Fruit fly (Drosophila melanogaster) whole organism, embryonic: ENCODE data around the gene CG14427.
A peak's percentile ranks its signal among the peaks of the same experiment; 100 is the strongest.

Experiments used
- Ada2b ChIP-seq: fragments of 200-800 bp; sonication (Bioruptor generic); IDR thresholded peaks from 2 replicates; pipeline ENCODE4 v1.3.6; 2022; ENCODE audit warnings: missing biosample characterization, missing genetic modification characterization
- Adf1 ChIP-seq: fragments of 200-800 bp; sonication (Bioruptor generic); IDR thresholded peaks from 2 replicates; pipeline ENCODE4 v1.3.6; 2022; ENCODE audit warnings: missing biosample characterization, missing genetic modification characterization
- Aef1 ChIP-seq: fragments of 200-800 bp; sonication (Bioruptor generic); IDR thresholded peaks from 3 replicates; pipeline ENCODE4 v1.3.6; 2022; ENCODE audit warnings: missing biosample characterization, missing genetic modification characterization
- CG10209 ChIP-seq: fragments of 200-800 bp; sonication (Bioruptor generic); optimal IDR thresholded peaks from 3 replicates; lab custom pipeline; 2017; ENCODE audit warnings: missing biosample characterization, mild to moderate bottlenecking, missing genetic modification characterization, missing genetic modification reagents
- CG10462 ChIP-seq: fragments of 200-800 bp; sonication (Bioruptor generic); optimal IDR thresholded peaks from 2 replicates; lab custom pipeline; 2016; ENCODE audit warnings: missing biosample characterization, missing genetic modification characterization
- CG10959 ChIP-seq: fragments of 200-800 bp; sonication (Bioruptor generic); IDR thresholded peaks from 2 replicates; pipeline ENCODE4 v1.3.6; 2022; ENCODE audit warnings: missing biosample characterization, missing genetic modification characterization
- CG13894 ChIP-seq: fragments of 200-800 bp; sonication (Bioruptor generic); optimal IDR thresholded peaks from 3 replicates; lab custom pipeline; 2018; ENCODE audit warnings: missing biosample characterization, mild to moderate bottlenecking, missing genetic modification characterization, moderate library complexity
- CG14050 ChIP-seq: fragments of 200-800 bp; sonication (Bioruptor generic); IDR thresholded peaks from 3 replicates; pipeline ENCODE4 v1.3.6; 2022; ENCODE audit warnings: missing biosample characterization, missing genetic modification characterization
- CG14667 ChIP-seq: fragments of 200-800 bp; sonication (Bioruptor generic); IDR thresholded peaks from 2 replicates; pipeline ENCODE4 v1.3.6; 2022; ENCODE audit warnings: missing biosample characterization, missing genetic modification characterization
- CG1603 ChIP-seq: fragments of 200-800 bp; sonication (Bioruptor generic); optimal IDR thresholded peaks from 2 replicates; lab custom pipeline; 2019; ENCODE audit warnings: missing biosample characterization, mild to moderate bottlenecking, missing genetic modification characterization, moderate library complexity
- CG16779 ChIP-seq: fragments of 200-800 bp; sonication (Bioruptor generic); IDR thresholded peaks from 2 replicates; pipeline ENCODE4 v1.3.6; 2022; ENCODE audit warnings: missing biosample characterization, missing genetic modification characterization
- CG16813 ChIP-seq: fragments of 200-800 bp; sonication (Bioruptor generic); IDR thresholded peaks from 3 replicates; pipeline ENCODE4 v1.3.6; 2022; ENCODE audit warnings: missing biosample characterization, missing genetic modification characterization; ENCODE audit not compliant: partially characterized antibody
- CG17802 ChIP-seq: fragments of 200-800 bp; sonication (Bioruptor generic); optimal IDR thresholded peaks from 2 replicates; lab custom pipeline; 2018; ENCODE audit warnings: missing biosample characterization, mild to moderate bottlenecking, missing genetic modification characterization, moderate library complexity
- CG17912 ChIP-seq: fragments of 200-800 bp; sonication (Bioruptor generic); optimal IDR thresholded peaks from 2 replicates; lab custom pipeline; 2018; ENCODE audit warnings: missing biosample characterization, mild to moderate bottlenecking, missing genetic modification characterization
- CG1792 ChIP-seq: fragments of 200-800 bp; sonication (Bioruptor generic); optimal IDR thresholded peaks from 2 replicates; lab custom pipeline; 2016; ENCODE audit warnings: missing biosample characterization, missing genetic modification characterization
- CG2120 ChIP-seq: fragments of 200-800 bp; sonication (Bioruptor generic); optimal IDR thresholded peaks from 3 replicates; lab custom pipeline; 2016; ENCODE audit warnings: missing biosample characterization, missing genetic modification characterization
- CG2202 ChIP-seq: fragments of 200-800 bp; sonication (Bioruptor generic); optimal IDR thresholded peaks from 2 replicates; lab custom pipeline; 2018; ENCODE audit warnings: missing biosample characterization, mild to moderate bottlenecking, missing genetic modification characterization
- CG30020 ChIP-seq: fragments of 200-800 bp; optimal IDR thresholded peaks from 2 replicates; lab custom pipeline; 2019; ENCODE audit warnings: missing biosample characterization, mild to moderate bottlenecking, missing genetic modification characterization, moderate library complexity
- CG32767 ChIP-seq: fragments of 200-800 bp; sonication (Bioruptor generic); IDR thresholded peaks from 2 replicates; pipeline ENCODE4 v1.3.6; 2022; ENCODE audit warnings: missing biosample characterization, missing genetic modification characterization
- CG3407 ChIP-seq: fragments of 200-800 bp; sonication (Bioruptor generic); optimal IDR thresholded peaks from 2 replicates; lab custom pipeline; 2018; ENCODE audit warnings: missing biosample characterization, mild to moderate bottlenecking, missing genetic modification characterization
- CG34422 ChIP-seq: fragments of 200-800 bp; sonication (Bioruptor generic); IDR thresholded peaks from 3 replicates; pipeline ENCODE4 v1.3.6; 2022; ENCODE audit warnings: missing biosample characterization, missing genetic modification characterization
- CG6813 ChIP-seq: fragments of 200-800 bp; sonication (Bioruptor generic); optimal IDR thresholded peaks from 2 replicates; lab custom pipeline; 2017; ENCODE audit warnings: missing biosample characterization, missing genetic modification characterization, mild to moderate bottlenecking, moderate library complexity, missing genetic modification reagents
- CG8359 ChIP-seq: fragments of 200-800 bp; sonication (Bioruptor generic); optimal IDR thresholded peaks from 2 replicates; lab custom pipeline; 2017; ENCODE audit warnings: missing biosample characterization, mild to moderate bottlenecking, missing genetic modification characterization, borderline replicate concordance
- CG8924 ChIP-seq: fragments of 200-800 bp; optimal IDR thresholded peaks from 3 replicates; lab custom pipeline; 2019; ENCODE audit warnings: missing biosample characterization, mild to moderate bottlenecking, missing genetic modification characterization, moderate library complexity
- Dbx ChIP-seq: fragments of 200-800 bp; sonication (Bioruptor generic); IDR thresholded peaks from 3 replicates; pipeline ENCODE4 v1.3.6; 2022; ENCODE audit warnings: missing biosample characterization, missing genetic modification characterization
- Dip3 ChIP-seq: fragments of 200-800 bp; sonication (Bioruptor generic); optimal IDR thresholded peaks from 3 replicates; lab custom pipeline; 2016; ENCODE audit warnings: missing biosample characterization, missing genetic modification characterization
- Gug ChIP-seq: fragments of 200-800 bp; sonication (Bioruptor generic); IDR thresholded peaks from 4 replicates; pipeline ENCODE4 v1.3.6; 2022; ENCODE audit warnings: missing biosample characterization, missing genetic modification characterization
- H2.0 ChIP-seq: fragments of 200-800 bp; sonication (Bioruptor generic); IDR thresholded peaks from 2 replicates; pipeline ENCODE4 v1.3.6; 2022; ENCODE audit warnings: missing biosample characterization, missing genetic modification characterization
- HLH54F ChIP-seq: fragments of 200-800 bp; sonication (Bioruptor generic); optimal IDR thresholded peaks from 3 replicates; lab custom pipeline; 2016; ENCODE audit warnings: missing biosample characterization, missing genetic modification characterization
- HLHmδ ChIP-seq: fragments of 200-800 bp; sonication (Bioruptor generic); optimal IDR thresholded peaks from 2 replicates; lab custom pipeline; 2018; ENCODE audit warnings: missing biosample characterization, mild to moderate bottlenecking, missing genetic modification characterization, moderate library complexity
- HmgZ ChIP-seq: fragments of 200-800 bp; sonication (Bioruptor generic); optimal IDR thresholded peaks from 2 replicates; lab custom pipeline; 2018; ENCODE audit warnings: missing biosample characterization, mild to moderate bottlenecking, missing genetic modification characterization
- Lhr ChIP-seq: fragments of 200-800 bp; sonication (Bioruptor generic); optimal IDR thresholded peaks from 3 replicates; lab custom pipeline; 2017; ENCODE audit warnings: mild to moderate bottlenecking, missing biosample characterization, missing genetic modification reagents, missing genetic modification characterization
- Side ChIP-seq: fragments of 200-800 bp; sonication (Bioruptor generic); optimal IDR thresholded peaks from 2 replicates; lab custom pipeline; 2016; ENCODE audit warnings: missing biosample characterization, missing genetic modification characterization
- Sin3A ChIP-seq: fragments of >200 bp; optimal IDR thresholded peaks from 2 replicates; lab custom pipeline; 2018
- Sry-β ChIP-seq: fragments of 200-800 bp; sonication (Bioruptor generic); optimal IDR thresholded peaks from 2 replicates; lab custom pipeline; 2018; ENCODE audit warnings: missing biosample characterization, mild to moderate bottlenecking, missing genetic modification characterization, moderate library complexity
- ara ChIP-seq: fragments of 200-800 bp; sonication (Bioruptor generic); IDR thresholded peaks from 2 replicates; pipeline ENCODE4 v1.3.6; 2022; ENCODE audit warnings: missing biosample characterization, missing genetic modification characterization
- bcd ChIP-seq: fragments of 200-800 bp; sonication (Bioruptor generic); optimal IDR thresholded peaks from 2 replicates; lab custom pipeline; 2017; ENCODE audit warnings: missing biosample characterization, mild to moderate bottlenecking, missing genetic modification characterization
- br ChIP-seq: fragments of >200 bp; optimal IDR thresholded peaks from 2 replicates; lab custom pipeline; 2017
- corto ChIP-seq: fragments of 200-800 bp; sonication (Bioruptor generic); optimal IDR thresholded peaks from 2 replicates; lab custom pipeline; 2016; ENCODE audit warnings: missing biosample characterization, mild to moderate bottlenecking, missing genetic modification characterization, moderate library complexity
- danr ChIP-seq: fragments of 200-800 bp; sonication (Bioruptor generic); IDR thresholded peaks from 2 replicates; pipeline ENCODE4 v1.3.6; 2022; ENCODE audit warnings: missing biosample characterization, missing genetic modification characterization
- grau ChIP-seq: fragments of 200-800 bp; optimal IDR thresholded peaks from 3 replicates; lab custom pipeline; 2019; ENCODE audit warnings: missing biosample characterization, mild to moderate bottlenecking, missing genetic modification characterization, moderate library complexity
- insv ChIP-seq, 2 experiments: fragments of 200-800 bp; sonication (Bioruptor generic); optimal IDR thresholded peaks; 3 replicates each; lab custom pipeline; 2016 to 2018; ENCODE audit warnings: missing biosample characterization in 2 of 2, missing genetic modification characterization in 2 of 2
- jing ChIP-seq: fragments of 200-800 bp; sonication (Bioruptor generic); optimal IDR thresholded peaks from 2 replicates; lab custom pipeline; 2018; ENCODE audit warnings: missing biosample characterization, mild to moderate bottlenecking, missing genetic modification characterization
- ken ChIP-seq: fragments of 200-800 bp; sonication (Bioruptor generic); IDR thresholded peaks from 3 replicates; pipeline ENCODE4 v1.3.6; 2022; ENCODE audit warnings: missing biosample characterization, missing genetic modification characterization
- nau ChIP-seq: fragments of 200-800 bp; sonication (Bioruptor generic); optimal IDR thresholded peaks from 3 replicates; lab custom pipeline; 2017; ENCODE audit warnings: missing biosample characterization, mild to moderate bottlenecking, missing genetic modification characterization, missing genetic modification reagents
- pum ChIP-seq: fragments of 200-800 bp; sonication (Bioruptor generic); optimal IDR thresholded peaks from 2 replicates; lab custom pipeline; 2016; ENCODE audit warnings: missing biosample characterization, missing genetic modification characterization
- repo ChIP-seq: fragments of 200-800 bp; sonication (Bioruptor generic); optimal IDR thresholded peaks from 2 replicates; lab custom pipeline; 2016; ENCODE audit warnings: missing biosample characterization, missing genetic modification characterization
- rib ChIP-seq: fragments of 200-800 bp; sonication (Bioruptor generic); IDR thresholded peaks from 2 replicates; pipeline ENCODE4 v1.3.6; 2022; ENCODE audit warnings: missing biosample characterization, missing genetic modification characterization
- ssp ChIP-seq: fragments of 200-800 bp; sonication (Bioruptor generic); IDR thresholded peaks from 2 replicates; pipeline ENCODE4 v1.3.6; 2022; ENCODE audit warnings: missing biosample characterization, missing genetic modification characterization
- vfl ChIP-seq: fragments of 200-800 bp; sonication (Bioruptor generic); optimal IDR thresholded peaks from 2 replicates; lab custom pipeline; 2016; ENCODE audit warnings: missing biosample characterization, missing genetic modification characterization
- wor ChIP-seq: fragments of 200-800 bp; sonication (Bioruptor generic); IDR thresholded peaks from 2 replicates; pipeline ENCODE4 v1.3.6; 2022; ENCODE audit warnings: missing biosample characterization, missing genetic modification characterization
- zen ChIP-seq: fragments of 200-800 bp; sonication (Bioruptor generic); optimal IDR thresholded peaks from 3 replicates; lab custom pipeline; 2018; ENCODE audit warnings: missing biosample characterization, mild to moderate bottlenecking, missing genetic modification characterization, moderate library complexity

CG14427 gene

dm6 chrX:7014931-7015428 is 25.4 kb upstream of the CG14427 start (continued):
- TF ChIP-seq H2.0 (GFP tag; lab: Robert Waterston, UW) (peak; percentile 25; the same call in 1 of the 2 replicates), CG13894 (tag; lab: Kevin White, UChicago) (peak; percentile 9), wor (GFP tag; lab: Robert Waterston, UW) (no peak), CG17802 (tag; lab: Kevin White, UChicago) (no peak), Lhr (peak; percentile 65), ara (GFP tag; lab: Robert Waterston, UW) (no peak; the same call in none of the 2 replicates), CG16779 (no peak), CG14667 (no peak), pum (peak; percentile 73), CG34422 (peak; percentile 22; the same call in 1 of the 3 replicates), HLHmδ (no peak), ken (0 out of 3 replicates have a peak, but pooled peaks have one; percentile 6), corto (GFP tag; lab: Kevin White, UChicago) (no peak), grau (peak; percentile 40), zen (tag; lab: Kevin White, UChicago) (no peak), CG1603 (peak; percentile 59), Aef1 (peak; percentile 52), Dip3 (GFP tag; lab: Kevin White, UChicago) (peak; percentile 20), Sin3A (lab: Kevin White, UChicago) (no peak), rib (GFP tag; lab: Robert Waterston, UW) (peak; percentile 52; the same call in 1 of the 2 replicates), Adf1 (GFP tag; lab: Robert Waterston, UW) (no peak), Ada2b (GFP tag; lab: Robert Waterston, UW) (peak; percentile 25), CG2202 (tag; lab: Kevin White, UChicago) (no peak), HLH54F (GFP tag; lab: Kevin White, UChicago) (peak; percentile 44), CG30020 (tag; lab: Kevin White, UChicago) (peak; percentile 15), br (lab: Kevin White, UChicago) (no peak), CG6813 (GFP tag; lab: Kevin White, UChicago) (no peak), Gug (GFP tag; lab: Robert Waterston, UW) (peak; percentile 39; the same call in 1 of the 4 replicates), HmgZ (peak; percentile 57), Dbx (GFP tag; lab: Robert Waterston, UW) (peak; percentile 57; the same call in 1 of the 3 replicates), CG10959 (GFP tag; lab: Robert Waterston, UW) (no peak), insv (GFP tag; optimal IDR thresholded peaks at IDR 0.05; lab: Kevin White, UChicago) (peak in 1 of 2 experiments; percentile 49), nau (GFP tag; lab: Kevin White, UChicago) (no peak), danr (GFP tag; lab: Robert Waterston, UW) (no peak), bcd (GFP tag; lab: Kevin White, UChicago) (peak; percentile 15), CG17912 (GFP tag; lab: Kevin White, UChicago) (peak; percentile 21), jing (GFP tag; lab: Kevin White, UChicago) (no peak), CG16813 (GFP tag; lab: Robert Waterston, UW) (peak; percentile 64), CG1792 (GFP tag; lab: Kevin White, UChicago) (no peak), Side (GFP tag; lab: Kevin White, UChicago) (peak; percentile 72), ssp (GFP tag; lab: Robert Waterston, UW) (no peak), CG2120 (GFP tag; lab: Kevin White, UChicago) (peak; percentile 68), CG14050 (peak; percentile 28; the same call in 2 of the 3 replicates), Sry-β (GFP tag; lab: Kevin White, UChicago) (no peak), repo (GFP tag; lab: Kevin White, UChicago) (no peak), vfl (GFP tag; lab: Kevin White, UChicago) (no peak), CG8924 (peak; percentile 16), CG32767 (GFP tag; lab: Robert Waterston, UW) (no peak), CG8359 (GFP tag; lab: Kevin White, UChicago) (no peak), CG10462 (GFP tag; lab: Kevin White, UChicago) (no peak), CG10209 (GFP tag; lab: Kevin White, UChicago) (peak; percentile 14), CG3407 (GFP tag; lab: Kevin White, UChicago) (no peak)
